Worm (Caenorhabditis elegans): ENCODE measurements around the gene R10E4.1.

Gene R10E4.1

DNA sequence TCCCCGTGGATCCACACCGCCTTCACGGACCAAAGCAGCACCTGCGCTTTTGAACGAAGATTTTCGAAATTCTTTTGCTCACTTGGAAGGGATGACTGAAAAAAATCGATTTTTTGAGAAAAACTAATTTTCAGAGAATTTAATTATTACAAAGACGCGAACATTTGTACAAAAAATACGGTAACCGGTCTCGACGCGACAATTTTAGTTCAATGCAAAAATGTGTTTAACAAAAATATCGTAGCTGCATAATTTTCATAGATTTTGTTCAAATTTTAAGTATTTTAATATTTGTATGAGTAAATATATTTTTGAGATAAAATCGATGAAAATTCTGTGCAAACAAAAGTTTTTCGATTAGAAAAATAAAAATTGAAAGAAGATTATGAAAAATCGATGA lies 6.5 kb upstream of the R10E4.1 start, which contains the start of gene T08A11.1:
Gene T08A11.1, minus strand, starts transcription at position 101 of the 400 bp plus-strand sequence.
- TF ChIP-seq F13C5.2 (tag; optimal IDR thresholded peaks at IDR 0.05) (no peak), pes-1 (GFP tag; IDR thresholded peaks at IDR 0.05) (no peak), aly-1 (tag; optimal IDR thresholded peaks at IDR 0.05) (no peak), flt-1 (GFP tag; IDR thresholded peaks at IDR 0.05) (no peak), hmg-4 (GFP tag; optimal IDR thresholded peaks at IDR 0.05) (no peak), ceh-36 (tag; optimal IDR thresholded peaks at IDR 0.05) (no peak), hmbx-1 (tag; optimal IDR thresholded peaks at IDR 0.05) (no peak), tbx-37 (GFP tag; conservative IDR thresholded peaks at IDR 0.05) (no peak), tra-4 (tag; optimal IDR thresholded peaks at IDR 0.05) (no peak), ama-1 (optimal IDR thresholded peaks at IDR 0.05) (no peak), ceh-13 (GFP tag; optimal IDR thresholded peaks at IDR 0.05) (no peak), hnd-1 (tag; optimal IDR thresholded peaks at IDR 0.05) (no peak), tbx-11 (GFP tag; IDR thresholded peaks at IDR 0.05) (no peak), ets-7 (tag; optimal IDR thresholded peaks at IDR 0.05) (no peak), B0310.2 (tag; optimal IDR thresholded peaks at IDR 0.05) (no peak), scrt-1 (GFP tag; IDR thresholded peaks at IDR 0.05) (no peak), sea-1 (GFP tag; conservative IDR thresholded peaks at IDR 0.05) (no peak)

ce11 chrIII:4265892-4266291 lies 3.7 kb upstream of the R10E4.1 start:
- no peak for TF ChIP-seq aly-1 (tag; optimal IDR thresholded peaks at IDR 0.05)
- TF ChIP-seq ama-1 (optimal IDR thresholded peaks at IDR 0.05) = no peak
- TF ChIP-seq pes-1 (GFP tag; IDR thresholded peaks at IDR 0.05) = no peak
- no peak for TF ChIP-seq hmbx-1 (tag; optimal IDR thresholded peaks at IDR 0.05)
- TF ChIP-seq scrt-1 (GFP tag; IDR thresholded peaks at IDR 0.05) = no peak
- TF ChIP-seq hmg-4 (GFP tag; optimal IDR thresholded peaks at IDR 0.05) = no peak

DNA sequence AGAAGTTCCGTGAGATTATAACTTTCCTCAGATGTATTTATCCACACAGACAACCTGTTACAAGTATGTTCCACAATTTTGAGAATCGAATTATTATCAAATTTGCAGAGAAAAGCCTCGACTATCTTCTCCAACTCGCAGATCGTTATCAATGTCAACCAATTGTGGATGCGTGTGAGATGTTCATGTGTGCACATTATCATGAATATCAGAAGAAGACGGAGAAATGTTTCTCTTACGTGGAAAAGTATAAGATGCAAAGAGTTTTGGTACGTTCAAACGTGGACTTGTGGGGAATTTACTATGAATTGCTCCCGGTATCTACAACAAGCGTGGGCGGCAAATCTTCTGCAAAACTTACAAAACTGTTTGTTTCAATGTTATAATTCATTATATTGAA lies 1.5 kb downstream of the R10E4.1 start:
- TF ChIP-seq pes-1 (GFP tag; IDR thresholded peaks at IDR 0.05) = no peak
- no peak for TF ChIP-seq ets-7 (tag; optimal IDR thresholded peaks at IDR 0.05)
- no peak for TF ChIP-seq hmg-4 (GFP tag; optimal IDR thresholded peaks at IDR 0.05)
- no peak for TF ChIP-seq hmbx-1 (tag; optimal IDR thresholded peaks at IDR 0.05)

- no peak for TF ChIP-seq sea-1 (GFP tag; conservative IDR thresholded peaks at IDR 0.05)
- TF ChIP-seq tra-4 (tag; optimal IDR thresholded peaks at IDR 0.05) = no peak
- TF ChIP-seq ceh-36 (tag; optimal IDR thresholded peaks at IDR 0.05) = peak; percentile 69
- no peak for TF ChIP-seq ets-7 (tag; optimal IDR thresholded peaks at IDR 0.05)
- TF ChIP-seq flt-1 (GFP tag; IDR thresholded peaks at IDR 0.05) = no peak
- no peak for TF ChIP-seq hmbx-1 (tag; optimal IDR thresholded peaks at IDR 0.05)
Observed at ce11 chrIII:4272864-4273263, 3.3 kb downstream of the R10E4.1 start.

DNA sequence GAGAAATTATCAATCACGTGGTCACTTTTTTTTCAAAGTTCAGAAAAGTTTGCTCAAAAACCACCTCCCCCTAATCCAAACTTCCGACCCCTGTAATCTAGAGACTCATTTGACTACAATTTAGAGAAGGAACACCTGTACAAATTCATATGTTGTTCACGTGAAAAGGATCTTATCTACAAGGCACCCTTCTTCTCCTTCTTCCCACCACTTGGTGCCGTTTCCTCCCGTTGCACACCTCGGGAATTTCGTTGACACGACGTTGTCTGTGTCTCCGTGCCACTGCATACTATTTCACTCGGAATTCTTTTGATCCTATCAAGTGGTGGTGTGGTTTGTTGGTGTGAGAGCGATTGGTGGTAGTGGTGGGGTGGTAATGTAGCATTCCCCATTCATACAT lies 5.0 kb downstream of the R10E4.1 start:
- TF ChIP-seq tbx-37 (GFP tag; conservative IDR thresholded peaks at IDR 0.05) = no peak
- TF ChIP-seq tbx-11 (GFP tag; IDR thresholded peaks at IDR 0.05) = no peak
- no peak for TF ChIP-seq ama-1 (optimal IDR thresholded peaks at IDR 0.05)
- TF ChIP-seq aly-1 (tag; optimal IDR thresholded peaks at IDR 0.05) = no peak
- TF ChIP-seq ceh-13 (GFP tag; optimal IDR thresholded peaks at IDR 0.05) = no peak
- TF ChIP-seq hmg-4 (GFP tag; optimal IDR thresholded peaks at IDR 0.05) = peak; percentile 26
- no peak for TF ChIP-seq tra-4 (tag; optimal IDR thresholded peaks at IDR 0.05)
- TF ChIP-seq B0310.2 (tag; optimal IDR thresholded peaks at IDR 0.05) = no peak

- peak; percentile 41 for TF ChIP-seq ama-1 (optimal IDR thresholded peaks at IDR 0.05)
- TF ChIP-seq tra-4 (tag; optimal IDR thresholded peaks at IDR 0.05) = no peak
- no peak for TF ChIP-seq ceh-13 (GFP tag; optimal IDR thresholded peaks at IDR 0.05)
- TF ChIP-seq hmg-4 (GFP tag; optimal IDR thresholded peaks at IDR 0.05) = no peak
Observed at ce11 chrIII:4275704-4276103, 6.2 kb downstream of the R10E4.1 start.

ce11 chrIII:4276277-4276676 lies 6.7 kb downstream of the R10E4.1 start:
- TF ChIP-seq F13C5.2 (tag; optimal IDR thresholded peaks at IDR 0.05) (no peak), ama-1 (optimal IDR thresholded peaks at IDR 0.05) (peak; percentile 94)

DNA sequence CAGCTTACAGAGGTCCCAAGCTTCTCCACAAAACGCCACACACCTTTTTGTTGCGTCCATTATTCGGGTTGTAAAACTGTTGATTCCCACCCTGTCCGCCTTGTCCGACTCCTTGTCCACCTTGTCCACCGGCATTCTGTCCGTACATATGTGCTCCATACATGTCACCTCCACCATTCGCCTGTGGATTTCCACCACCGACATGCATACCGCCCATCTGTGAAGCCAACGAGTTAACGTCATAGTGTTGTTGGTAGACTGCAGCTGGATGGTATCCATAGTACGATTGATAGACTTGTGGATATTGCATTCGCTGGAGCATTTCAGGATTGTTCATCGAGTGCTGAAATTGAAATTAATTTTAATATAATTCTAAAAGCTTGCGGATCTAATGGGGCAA lies 8.2 kb downstream of the R10E4.1 start:
- TF ChIP-seq ceh-36 (tag; optimal IDR thresholded peaks at IDR 0.05) (no peak), ama-1 (optimal IDR thresholded peaks at IDR 0.05) (peak; percentile 11)

ce11 chrIII:4278203-4278602 lies 8.7 kb downstream of the R10E4.1 start:
- TF ChIP-seq flt-1 (GFP tag; IDR thresholded peaks at IDR 0.05) = no peak
- no peak for TF ChIP-seq ceh-36 (tag; optimal IDR thresholded peaks at IDR 0.05)
- TF ChIP-seq F13C5.2 (tag; optimal IDR thresholded peaks at IDR 0.05) = no peak
- no peak for TF ChIP-seq hnd-1 (tag; optimal IDR thresholded peaks at IDR 0.05)
- no peak for TF ChIP-seq hmg-4 (GFP tag; optimal IDR thresholded peaks at IDR 0.05)
- TF ChIP-seq ceh-13 (GFP tag; optimal IDR thresholded peaks at IDR 0.05) = no peak
- TF ChIP-seq ama-1 (optimal IDR thresholded peaks at IDR 0.05) = no peak
- TF ChIP-seq hmbx-1 (tag; optimal IDR thresholded peaks at IDR 0.05) = no peak
- no peak for TF ChIP-seq sea-1 (GFP tag; conservative IDR thresholded peaks at IDR 0.05)
- no peak for TF ChIP-seq tbx-37 (GFP tag; conservative IDR thresholded peaks at IDR 0.05)
- TF ChIP-seq tra-4 (tag; optimal IDR thresholded peaks at IDR 0.05) = no peak
- no peak for TF ChIP-seq tbx-11 (GFP tag; IDR thresholded peaks at IDR 0.05)

Data from whole organism, early embryonic.